Fruit fly (Drosophila melanogaster): Measurements from ENCODE around the gene NAAT1.

The NAAT1 gene

dm6 chrX:5429778-5430576 is 19.3 kb upstream of the NAAT1 start (continued):
- TF ChIP-seq prd (optimal IDR thresholded peaks at IDR 0.05) (no peak), prd (GFP tag; IDR thresholded peaks at IDR 0.05) (peak; percentile 84), Spps (tag; optimal IDR thresholded peaks at IDR 0.05) (no peak), CG1792 (GFP tag; optimal IDR thresholded peaks at IDR 0.05) (peak; percentile 46), CG2129 (GFP tag; IDR thresholded peaks at IDR 0.05; ENCODE audit: partially characterized antibody) (no peak), chm (GFP tag; IDR thresholded peaks at IDR 0.05) (no peak), CG1529 (GFP tag; optimal IDR thresholded peaks at IDR 0.05) (peak; percentile 24), Usf (GFP tag; optimal IDR thresholded peaks at IDR 0.05) (peak; percentile 72), CG12071 (GFP tag; optimal IDR thresholded peaks at IDR 0.05) (peak; percentile 46), Bdp1 (GFP tag; optimal IDR thresholded peaks at IDR 0.05) (no peak), mam (GFP tag; optimal IDR thresholded peaks at IDR 0.05) (peak; percentile 85), schlank (tag; optimal IDR thresholded peaks at IDR 0.05) (peak; percentile 47), CG4404 (GFP tag; IDR thresholded peaks at IDR 0.05) (peak; percentile 74), gcm2 (GFP tag; optimal IDR thresholded peaks at IDR 0.05) (peak; percentile 51), Ets97D (GFP tag; optimal IDR thresholded peaks at IDR 0.05) (peak; percentile 34), chn (GFP tag; optimal IDR thresholded peaks at IDR 0.05) (peak; percentile 61), CG6765 (GFP tag; optimal IDR thresholded peaks at IDR 0.05) (peak; percentile 83), CG11085 (GFP tag; IDR thresholded peaks at IDR 0.05) (peak; percentile 64), CG14710 (tag; optimal IDR thresholded peaks at IDR 0.05) (peak; percentile 0), Bteb2 (GFP tag; optimal IDR thresholded peaks at IDR 0.05) (peak; percentile 68), bcd (GFP tag; optimal IDR thresholded peaks at IDR 0.05) (peak; percentile 82), tx (GFP tag; optimal IDR thresholded peaks at IDR 0.05) (peak; percentile 55), gsb-n (tag; optimal IDR thresholded peaks at IDR 0.05) (no peak), CG11456 (GFP tag; IDR thresholded peaks at IDR 0.05) (peak; percentile 78), CG9932 (GFP tag; IDR thresholded peaks at IDR 0.05) (peak; percentile 91), ken (GFP tag; IDR thresholded peaks at IDR 0.05) (peak; percentile 73), hkb (optimal IDR thresholded peaks at IDR 0.05) (no peak), hkb (GFP tag; IDR thresholded peaks at IDR 0.05) (peak; percentile 86), CG2202 (tag; optimal IDR thresholded peaks at IDR 0.05) (no peak), twi (tag; optimal IDR thresholded peaks at IDR 0.05) (no peak), B-H1 (GFP tag; IDR thresholded peaks at IDR 0.05) (peak; percentile 73), CG10543 (GFP tag; optimal IDR thresholded peaks at IDR 0.05) (peak; percentile 95), CG1603 (tag; optimal IDR thresholded peaks at IDR 0.05) (no peak), gem (tag; optimal IDR thresholded peaks at IDR 0.05) (peak; percentile 88), oc (tag; optimal IDR thresholded peaks at IDR 0.05) (peak; percentile 16), kay (GFP tag; optimal IDR thresholded peaks at IDR 0.05) (peak; percentile 73), CG4328 (GFP tag; optimal IDR thresholded peaks at IDR 0.05) (peak; percentile 80), p53 (GFP tag; optimal IDR thresholded peaks at IDR 0.05) (no peak), mirr (GFP tag; optimal IDR thresholded peaks at IDR 0.05) (peak; percentile 58), CG1832 (GFP tag; optimal IDR thresholded peaks at IDR 0.05) (no peak), CG10147 (GFP tag; optimal IDR thresholded peaks at IDR 0.05) (peak; percentile 87), ems (GFP tag; optimal IDR thresholded peaks at IDR 0.05) (peak; percentile 78), zen (tag; optimal IDR thresholded peaks at IDR 0.05) (no peak), gcm (GFP tag; optimal IDR thresholded peaks at IDR 0.05) (peak; percentile 32), CG17361 (GFP tag; IDR thresholded peaks at IDR 0.05) (peak; percentile 82), ftz-f1 (GFP tag; optimal IDR thresholded peaks at IDR 0.05) (no peak), CG2712 (tag; optimal IDR thresholded peaks at IDR 0.05) (peak; percentile 61), CG17802 (tag; optimal IDR thresholded peaks at IDR 0.05) (no peak), HLH4C (GFP tag; IDR thresholded peaks at IDR 0.05; ENCODE audit: partially characterized antibody) (no peak), CG11723 (GFP tag; optimal IDR thresholded peaks at IDR 0.05) (peak; percentile 44)

Measured in whole organism, embryonic.